Fruit fly (Drosophila melanogaster) whole organism, embryonic: Measurements from ENCODE around the gene CG17625.

Experiments used
- Antp ChIP-seq: fragments of 200-800 bp; sonication (Bioruptor generic); optimal IDR thresholded peaks from 3 replicates; lab custom pipeline; 2016; ENCODE audit warnings: missing biosample characterization, missing genetic modification characterization
- Bgb ChIP-seq: fragments of 200-800 bp; sonication (Bioruptor generic); IDR thresholded peaks from 2 replicates; pipeline ENCODE4 v1.3.6; 2022; ENCODE audit warnings: missing biosample characterization, missing genetic modification characterization; ENCODE audit not compliant: partially characterized antibody
- Bteb2 ChIP-seq: fragments of 200-800 bp; sonication (Bioruptor generic); optimal IDR thresholded peaks from 2 replicates; lab custom pipeline; 2016; ENCODE audit warnings: missing biosample characterization, missing genetic modification characterization
- CG10321 ChIP-seq: fragments of 200-800 bp; sonication (Bioruptor generic); IDR thresholded peaks from 2 replicates; pipeline ENCODE4 v1.3.6; 2022; ENCODE audit warnings: missing biosample characterization, missing genetic modification characterization
- CG10462 ChIP-seq: fragments of 200-800 bp; sonication (Bioruptor generic); optimal IDR thresholded peaks from 2 replicates; lab custom pipeline; 2016; ENCODE audit warnings: missing biosample characterization, missing genetic modification characterization
- CG11696 ChIP-seq: fragments of 200-800 bp; sonication (Bioruptor generic); IDR thresholded peaks from 2 replicates; pipeline ENCODE4 v1.3.6; 2022; ENCODE audit warnings: missing biosample characterization, missing genetic modification characterization
- CG12071 ChIP-seq: fragments of 200-800 bp; sonication (Bioruptor generic); optimal IDR thresholded peaks from 3 replicates; lab custom pipeline; 2018; ENCODE audit warnings: missing biosample characterization, mild to moderate bottlenecking, missing genetic modification characterization
- CG12236 ChIP-seq: fragments of 200-800 bp; sonication (Bioruptor generic); optimal IDR thresholded peaks from 2 replicates; lab custom pipeline; 2016; ENCODE audit warnings: missing biosample characterization, missing genetic modification characterization
- CG14667 ChIP-seq: fragments of 200-800 bp; sonication (Bioruptor generic); IDR thresholded peaks from 2 replicates; pipeline ENCODE4 v1.3.6; 2022; ENCODE audit warnings: missing biosample characterization, missing genetic modification characterization
- CG14860 ChIP-seq: fragments of 200-800 bp; sonication (Bioruptor generic); IDR thresholded peaks from 3 replicates; pipeline ENCODE4 v1.3.6; 2022; ENCODE audit warnings: missing biosample characterization, missing genetic modification characterization; ENCODE audit not compliant: partially characterized antibody
- CG1529 ChIP-seq: fragments of 200-800 bp; sonication (Bioruptor generic); optimal IDR thresholded peaks from 3 replicates; lab custom pipeline; 2018; ENCODE audit warnings: missing biosample characterization, missing genetic modification characterization
- CG2875 ChIP-seq: fragments of 200-800 bp; sonication (Bioruptor generic); optimal IDR thresholded peaks from 2 replicates; lab custom pipeline; 2017; ENCODE audit warnings: missing biosample characterization, mild to moderate bottlenecking, missing genetic modification characterization, missing genetic modification reagents
- CG3065 ChIP-seq: fragments of 200-800 bp; sonication (Bioruptor generic); optimal IDR thresholded peaks from 2 replicates; lab custom pipeline; 2016; ENCODE audit warnings: missing biosample characterization, missing genetic modification characterization
- CG32767 ChIP-seq: fragments of 200-800 bp; sonication (Bioruptor generic); IDR thresholded peaks from 2 replicates; pipeline ENCODE4 v1.3.6; 2022; ENCODE audit warnings: missing biosample characterization, missing genetic modification characterization
- CG4854 ChIP-seq: fragments of 200-800 bp; sonication (Bioruptor generic); optimal IDR thresholded peaks from 2 replicates; lab custom pipeline; 2016; ENCODE audit warnings: missing biosample characterization, missing genetic modification characterization, inconsistent platforms
- CG6272 ChIP-seq: fragments of 200-800 bp; sonication (Bioruptor generic); IDR thresholded peaks from 2 replicates; pipeline ENCODE4 v1.3.6; 2022; ENCODE audit warnings: missing biosample characterization, missing genetic modification characterization
- CG7987 ChIP-seq: fragments of 200-800 bp; sonication (Bioruptor generic); optimal IDR thresholded peaks from 2 replicates; lab custom pipeline; 2018; ENCODE audit warnings: missing biosample characterization, mild to moderate bottlenecking, missing genetic modification characterization, moderate library complexity
- CG9215 ChIP-seq: fragments of 200-800 bp; sonication (Bioruptor generic); IDR thresholded peaks from 2 replicates; pipeline ENCODE4 v1.3.6; 2022; ENCODE audit warnings: missing biosample characterization, missing genetic modification characterization
- CrebB ChIP-seq: fragments of 200-800 bp; sonication (Bioruptor generic); optimal IDR thresholded peaks from 3 replicates; lab custom pipeline; 2018; ENCODE audit warnings: missing biosample characterization, mild to moderate bottlenecking, missing genetic modification characterization
- E2f2 ChIP-seq: fragments of 200-800 bp; sonication (Bioruptor generic); IDR thresholded peaks from 2 replicates; pipeline ENCODE4 v1.3.6; 2022; ENCODE audit warnings: missing biosample characterization, missing genetic modification characterization
- Gsc ChIP-seq: fragments of 200-800 bp; sonication (Bioruptor generic); IDR thresholded peaks from 2 replicates; pipeline ENCODE4 v1.3.6; 2022; ENCODE audit warnings: missing biosample characterization, missing genetic modification characterization
- HLH3B ChIP-seq: fragments of 200-800 bp; sonication (Bioruptor generic); IDR thresholded peaks from 2 replicates; pipeline ENCODE4 v1.3.6; 2022; ENCODE audit warnings: missing biosample characterization, missing genetic modification characterization
- Hr39 ChIP-seq: fragments of >200 bp; optimal IDR thresholded peaks from 2 replicates; lab custom pipeline; 2017
- Jarid2 ChIP-seq: fragments of 200-800 bp; sonication (Bioruptor generic); optimal IDR thresholded peaks from 3 replicates; lab custom pipeline; 2017; ENCODE audit warnings: mild to moderate bottlenecking, missing biosample characterization, missing genetic modification reagents, missing genetic modification characterization
- Rfx ChIP-seq: fragments of 200-800 bp; sonication (Bioruptor generic); IDR thresholded peaks from 2 replicates; pipeline ENCODE4 v1.3.6; 2022; ENCODE audit warnings: missing biosample characterization, missing genetic modification characterization
- Ssrp ChIP-seq: fragments of 200-800 bp; sonication (Bioruptor generic); optimal IDR thresholded peaks from 2 replicates; lab custom pipeline; 2018; ENCODE audit warnings: missing biosample characterization, mild to moderate bottlenecking, missing genetic modification characterization, moderate library complexity
- Vsx1 ChIP-seq: fragments of 200-800 bp; sonication (Bioruptor generic); optimal IDR thresholded peaks from 2 replicates; lab custom pipeline; 2017; ENCODE audit warnings: missing biosample characterization, mild to moderate bottlenecking, missing genetic modification characterization, missing genetic modification reagents
- btn ChIP-seq: fragments of 200-800 bp; sonication (Bioruptor generic); optimal IDR thresholded peaks from 2 replicates; lab custom pipeline; 2016; ENCODE audit warnings: missing biosample characterization, missing genetic modification characterization
- crc ChIP-seq: fragments of 200-800 bp; sonication (Bioruptor generic); optimal IDR thresholded peaks from 2 replicates; lab custom pipeline; 2016; ENCODE audit warnings: missing biosample characterization, missing genetic modification characterization
- crol ChIP-seq: fragments of 200-800 bp; sonication (Bioruptor generic); IDR thresholded peaks from 2 replicates; pipeline ENCODE4 v1.3.6; 2022; ENCODE audit warnings: missing biosample characterization, missing genetic modification characterization
- crp ChIP-seq, 2 experiments: fragments of 200-800 bp; sonication (Bioruptor generic); optimal IDR thresholded peaks; 2 replicates in 1 of 2; 3 replicates in 1 of 2; lab custom pipeline; 2017; ENCODE audit warnings: missing biosample characterization in 2 of 2, missing genetic modification characterization in 2 of 2, mild to moderate bottlenecking in 1 of 2, moderate library complexity in 1 of 2
- disco-r ChIP-seq: fragments of 200-800 bp; sonication (Bioruptor generic); optimal IDR thresholded peaks from 2 replicates; lab custom pipeline; 2016; ENCODE audit warnings: missing biosample characterization, missing genetic modification characterization
- fu2 ChIP-seq: fragments of 200-800 bp; sonication (Bioruptor generic); optimal IDR thresholded peaks from 2 replicates; lab custom pipeline; 2016; ENCODE audit warnings: missing biosample characterization, missing genetic modification characterization
- gt ChIP-seq: fragments of 200-800 bp; sonication (Bioruptor generic); IDR thresholded peaks from 2 replicates; pipeline ENCODE4 v1.3.6; 2022; ENCODE audit warnings: missing biosample characterization, missing genetic modification characterization
- kni ChIP-seq: fragments of 200-800 bp; sonication (Bioruptor generic); optimal IDR thresholded peaks from 3 replicates; lab custom pipeline; 2017; ENCODE audit warnings: mild to moderate bottlenecking, missing biosample characterization, missing genetic modification reagents, missing genetic modification characterization
- lab ChIP-seq: fragments of 200-800 bp; sonication (Bioruptor generic); optimal IDR thresholded peaks from 3 replicates; lab custom pipeline; 2017; ENCODE audit warnings: missing biosample characterization, missing genetic modification characterization, mild to moderate bottlenecking, moderate library complexity, missing genetic modification reagents
- lov ChIP-seq, 2 experiments: fragments of 200-800 bp in 1 of 2; fragments of >200 bp in 1 of 2; sonication (Bioruptor generic) in 1 of 2; IDR thresholded peaks in 1 of 2; optimal IDR thresholded peaks in 1 of 2; 2 replicates in 1 of 2; 3 replicates in 1 of 2; pipeline versions ENCODE4 v1.3.6 to Lab custom; 2017 to 2022; ENCODE audit warnings: missing biosample characterization in 1 of 2, missing genetic modification characterization in 1 of 2
- mam ChIP-seq: fragments of 200-800 bp; sonication (Bioruptor generic); optimal IDR thresholded peaks from 3 replicates; lab custom pipeline; 2016; ENCODE audit warnings: missing biosample characterization, missing genetic modification characterization
- nmo ChIP-seq: fragments of 200-800 bp; sonication (Bioruptor generic); optimal IDR thresholded peaks from 2 replicates; lab custom pipeline; 2018; ENCODE audit warnings: missing biosample characterization, mild to moderate bottlenecking, missing genetic modification characterization, moderate library complexity
- pnt ChIP-seq: fragments of 200-800 bp; sonication (Bioruptor generic); optimal IDR thresholded peaks from 3 replicates; lab custom pipeline; 2016; ENCODE audit warnings: missing biosample characterization, missing genetic modification characterization
- salm ChIP-seq: fragments of 200-800 bp; sonication (Bioruptor generic); optimal IDR thresholded peaks from 2 replicates; lab custom pipeline; 2018; ENCODE audit warnings: missing biosample characterization, mild to moderate bottlenecking, missing genetic modification characterization
- sc ChIP-seq, 3 experiments: fragments of >200 bp in 2 of 3; fragments of 200-800 bp in 1 of 3; sonication (Bioruptor generic) in 1 of 3; optimal IDR thresholded peaks; 2 replicates in 2 of 3; 3 replicates in 1 of 3; lab custom pipeline; 2017; ENCODE audit warnings: mild to moderate bottlenecking in 1 of 3, missing biosample characterization in 1 of 3, missing genetic modification characterization in 1 of 3, missing genetic modification reagents in 1 of 3
- shn ChIP-seq: fragments of 200-800 bp; sonication (Bioruptor generic); optimal IDR thresholded peaks from 3 replicates; lab custom pipeline; 2016; ENCODE audit warnings: missing biosample characterization, missing genetic modification characterization
- sima ChIP-seq: fragments of 200-800 bp; sonication (Bioruptor generic); optimal IDR thresholded peaks from 2 replicates; lab custom pipeline; 2016; ENCODE audit warnings: missing biosample characterization, missing genetic modification characterization
- slbo ChIP-seq: fragments of 200-800 bp; sonication (Bioruptor generic); IDR thresholded peaks from 2 replicates; pipeline ENCODE4 v1.3.6; 2022; ENCODE audit warnings: missing biosample characterization, missing genetic modification characterization
- sob ChIP-seq: fragments of 200-800 bp; sonication (Bioruptor generic); IDR thresholded peaks from 2 replicates; pipeline ENCODE4 v1.3.6; 2022; ENCODE audit warnings: missing biosample characterization, missing genetic modification characterization
- tna ChIP-seq: fragments of 200-800 bp; sonication (Bioruptor generic); IDR thresholded peaks from 2 replicates; pipeline ENCODE4 v1.3.6; 2022; ENCODE audit warnings: missing biosample characterization, missing genetic modification characterization; ENCODE audit not compliant: partially characterized antibody
- vvl ChIP-seq: fragments of 200-800 bp; sonication (Bioruptor generic); IDR thresholded peaks from 2 replicates; pipeline ENCODE4 v1.3.6; 2022; ENCODE audit warnings: missing biosample characterization, missing genetic modification characterization
- zfh1 ChIP-seq: fragments of 200-800 bp; sonication (Bioruptor generic); IDR thresholded peaks from 3 replicates; pipeline ENCODE4 v1.3.6; 2022; ENCODE audit warnings: missing biosample characterization, missing genetic modification characterization

The CG17625 gene

DNA sequence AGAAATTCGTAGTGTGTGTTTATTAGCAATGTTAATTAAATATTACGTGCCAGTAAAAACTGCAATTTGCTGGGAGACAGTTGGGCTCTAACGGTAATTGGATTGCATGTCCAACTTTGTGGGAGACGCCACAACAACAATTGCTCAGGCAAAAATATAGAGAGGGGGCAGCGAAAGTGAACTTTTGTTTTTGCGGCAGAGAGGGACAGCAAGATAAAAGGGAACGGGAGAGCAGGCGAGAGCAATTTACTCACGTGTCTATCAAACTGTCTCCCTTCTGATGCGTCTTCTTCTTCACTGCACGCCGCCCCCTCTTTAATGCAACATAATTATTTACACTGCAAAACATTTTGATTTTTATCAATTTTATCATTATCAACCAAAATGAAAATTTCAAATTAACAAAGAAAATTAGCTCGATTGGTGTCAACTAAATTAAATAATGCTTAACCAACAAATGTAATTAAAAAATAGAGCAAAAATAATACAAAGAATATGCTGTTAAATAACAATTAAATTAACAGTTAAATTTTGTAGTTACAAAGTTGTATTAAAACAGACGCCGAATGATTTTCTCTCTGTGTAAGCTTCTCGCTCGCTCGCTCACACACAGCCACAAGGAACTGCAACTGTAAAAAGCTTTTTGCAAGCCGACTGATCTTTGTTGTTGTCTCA is 19.2 kb upstream of the CG17625 start (continued):
- peak; percentile 58 for TF ChIP-seq Rfx (GFP tag; lab: Robert Waterston, UW)
- TF ChIP-seq fu2 (GFP tag; lab: Kevin White, UChicago) = no peak
- TF ChIP-seq CG10321 (GFP tag; lab: Robert Waterston, UW) = peak; percentile 15; the same call in 1 of the 2 replicates
- no peak for TF ChIP-seq CG14860 (GFP tag; lab: Robert Waterston, UW)
- TF ChIP-seq Bteb2 (GFP tag; lab: Kevin White, UChicago) = peak; percentile 45
- peak; percentile 79 for TF ChIP-seq lab (GFP tag; lab: Kevin White, UChicago)
- TF ChIP-seq kni (GFP tag; lab: Kevin White, UChicago) = peak; percentile 12
- TF ChIP-seq Vsx1 (GFP tag; lab: Kevin White, UChicago) = peak; percentile 40
- TF ChIP-seq crc = peak; percentile 40
- TF ChIP-seq Antp (GFP tag; lab: Kevin White, UChicago) = peak; percentile 2
- peak; percentile 51 for TF ChIP-seq mam
- TF ChIP-seq CG4854 = no peak
- TF ChIP-seq sob = peak; percentile 64
- TF ChIP-seq CG2875 (GFP tag; lab: Kevin White, UChicago) = peak; percentile 65
- no peak for TF ChIP-seq sima (GFP tag; lab: Kevin White, UChicago)
- no peak for TF ChIP-seq sc (optimal IDR thresholded peaks at IDR 0.05; lab: Kevin White, UChicago)
- TF ChIP-seq sc (GFP tag; optimal IDR thresholded peaks at IDR 0.05; lab: Kevin White, UChicago) = peak; percentile 69
- peak; percentile 42; the same call in 1 of the 2 replicates for TF ChIP-seq CG14667 (GFP tag; lab: Robert Waterston, UW)
- peak; percentile 65 for TF ChIP-seq shn
- peak; percentile 60 for TF ChIP-seq slbo (GFP tag; lab: Robert Waterston, UW)
- TF ChIP-seq Jarid2 (GFP tag; lab: Kevin White, UChicago) = peak; percentile 34
- peak; percentile 23 for TF ChIP-seq pnt (GFP tag; lab: Kevin White, UChicago)
- peak; percentile 79 for TF ChIP-seq vvl (GFP tag; lab: Robert Waterston, UW)
- TF ChIP-seq CG6272 (GFP tag; lab: Robert Waterston, UW) = 0 out of 2 replicates have a peak, but pooled peaks have one; percentile 45
- peak; percentile 82 for TF ChIP-seq HLH3B (GFP tag; lab: Robert Waterston, UW)
- peak; percentile 12 for TF ChIP-seq CG12071 (GFP tag; lab: Kevin White, UChicago)
- peak; percentile 58 for TF ChIP-seq salm (tag; lab: Kevin White, UChicago)
- TF ChIP-seq gt = 0 out of 2 replicates have a peak, but pooled peaks have one; percentile 52
- TF ChIP-seq Bgb = no peak
- peak; percentile 90 for TF ChIP-seq Ssrp (tag; lab: Kevin White, UChicago)
- TF ChIP-seq btn (GFP tag; lab: Kevin White, UChicago) = no peak
- peak in 1 of 2 experiments; percentile 39 for TF ChIP-seq crp (GFP tag; optimal IDR thresholded peaks at IDR 0.05; lab: Kevin White, UChicago)
- peak; percentile 62 for TF ChIP-seq Gsc (GFP tag; lab: Robert Waterston, UW)
- peak; percentile 91 for TF ChIP-seq nmo
- no peak for TF ChIP-seq CrebB
- peak; percentile 79 for TF ChIP-seq CG1529 (GFP tag; lab: Kevin White, UChicago)
- no peak for TF ChIP-seq tna (GFP tag; lab: Robert Waterston, UW)
- TF ChIP-seq CG10462 (GFP tag; lab: Kevin White, UChicago) = peak; percentile 62
- TF ChIP-seq CG9215 = peak; percentile 55
- no peak for TF ChIP-seq Hr39
- TF ChIP-seq CG12236 (GFP tag; lab: Kevin White, UChicago) = peak; percentile 38
- TF ChIP-seq CG32767 = peak; percentile 80
- TF ChIP-seq CG3065 (GFP tag; lab: Kevin White, UChicago) = peak; percentile 53
- peak; percentile 62; the same call in 1 of the 2 replicates for TF ChIP-seq CG11696 (GFP tag; lab: Robert Waterston, UW)
- no peak for TF ChIP-seq disco-r
- TF ChIP-seq E2f2 (GFP tag; lab: Robert Waterston, UW) = peak; percentile 36; the same call in 1 of the 2 replicates
- TF ChIP-seq CG7987 (GFP tag; lab: Kevin White, UChicago) = no peak
- no peak for TF ChIP-seq lov (optimal IDR thresholded peaks at IDR 0.05; lab: Kevin White, UChicago)
- TF ChIP-seq lov (GFP tag; IDR thresholded peaks at IDR 0.05; lab: Robert Waterston, UW) = no peak
- TF ChIP-seq zfh1 (GFP tag; lab: Robert Waterston, UW) = peak; percentile 75
- peak; percentile 47; the same call in 1 of the 2 replicates for TF ChIP-seq crol (GFP tag; lab: Robert Waterston, UW)
